Fruit fly (Drosophila melanogaster) whole organism, embryonic: ENCODE measurements around the gene Sec24CD.

Experiments
- Adf1 ChIP-seq: fragments of 200-800 bp; sonication (Bioruptor generic); IDR thresholded peaks from 2 replicates; pipeline ENCODE4 v1.3.6; 2022; ENCODE audit warnings: missing biosample characterization, missing genetic modification characterization
- C15 ChIP-seq: fragments of 200-800 bp; sonication (Bioruptor generic); IDR thresholded peaks from 3 replicates; pipeline ENCODE4 v1.3.6; 2022; ENCODE audit warnings: missing biosample characterization, missing genetic modification characterization
- CG10366 ChIP-seq: fragments of 200-800 bp; sonication (Bioruptor generic); IDR thresholded peaks from 2 replicates; pipeline ENCODE4 v1.3.6; 2022; ENCODE audit warnings: missing biosample characterization, missing genetic modification characterization
- CG10543 ChIP-seq: fragments of 200-800 bp; sonication (Bioruptor generic); optimal IDR thresholded peaks from 3 replicates; lab custom pipeline; 2017; ENCODE audit warnings: missing biosample characterization, mild to moderate bottlenecking, missing genetic modification characterization, moderate library complexity
- CG11398 ChIP-seq: fragments of 200-800 bp; sonication (Bioruptor generic); optimal IDR thresholded peaks from 2 replicates; lab custom pipeline; 2016; ENCODE audit warnings: missing biosample characterization, missing genetic modification characterization
- CG12071 ChIP-seq: fragments of 200-800 bp; sonication (Bioruptor generic); optimal IDR thresholded peaks from 3 replicates; lab custom pipeline; 2018; ENCODE audit warnings: missing biosample characterization, mild to moderate bottlenecking, missing genetic modification characterization
- CG12236 ChIP-seq: fragments of 200-800 bp; sonication (Bioruptor generic); optimal IDR thresholded peaks from 2 replicates; lab custom pipeline; 2016; ENCODE audit warnings: missing biosample characterization, missing genetic modification characterization
- CG12299 ChIP-seq: fragments of 200-800 bp; sonication (Bioruptor generic); optimal IDR thresholded peaks from 2 replicates; lab custom pipeline; 2018; ENCODE audit warnings: missing biosample characterization, mild to moderate bottlenecking, missing genetic modification characterization
- CG12744 ChIP-seq: fragments of 200-800 bp; sonication (Bioruptor generic); optimal IDR thresholded peaks from 2 replicates; lab custom pipeline; 2016; ENCODE audit warnings: missing biosample characterization, missing genetic modification characterization
- CG13287 ChIP-seq: fragments of 200-800 bp; sonication (Bioruptor generic); IDR thresholded peaks from 2 replicates; pipeline ENCODE4 v1.3.6; 2022; ENCODE audit warnings: missing biosample characterization, missing genetic modification characterization; ENCODE audit not compliant: partially characterized antibody
- CG15073 ChIP-seq: fragments of 200-800 bp; sonication (Bioruptor generic); optimal IDR thresholded peaks from 2 replicates; lab custom pipeline; 2016; ENCODE audit warnings: missing biosample characterization, missing genetic modification characterization
- CG1529 ChIP-seq: fragments of 200-800 bp; sonication (Bioruptor generic); optimal IDR thresholded peaks from 3 replicates; lab custom pipeline; 2018; ENCODE audit warnings: missing biosample characterization, missing genetic modification characterization
- CG17829 ChIP-seq: fragments of 200-800 bp; optimal IDR thresholded peaks from 2 replicates; lab custom pipeline; 2019; ENCODE audit warnings: missing biosample characterization, mild to moderate bottlenecking, missing genetic modification characterization, moderate library complexity
- CG18476 ChIP-seq: fragments of 200-800 bp; sonication (Bioruptor generic); optimal IDR thresholded peaks from 2 replicates; lab custom pipeline; 2016; ENCODE audit warnings: missing biosample characterization, mild to moderate bottlenecking, missing genetic modification characterization
- CG30403 ChIP-seq: fragments of 200-800 bp; sonication (Bioruptor generic); optimal IDR thresholded peaks from 3 replicates; lab custom pipeline; 2016; ENCODE audit warnings: missing biosample characterization, missing genetic modification characterization
- CG3281 ChIP-seq: fragments of 200-800 bp; sonication (Bioruptor generic); optimal IDR thresholded peaks from 3 replicates; lab custom pipeline; 2017; ENCODE audit warnings: missing biosample characterization, mild to moderate bottlenecking, missing genetic modification characterization
- CG4854 ChIP-seq: fragments of 200-800 bp; sonication (Bioruptor generic); optimal IDR thresholded peaks from 2 replicates; lab custom pipeline; 2016; ENCODE audit warnings: missing biosample characterization, missing genetic modification characterization, inconsistent platforms
- CG7786 ChIP-seq: fragments of 200-800 bp; sonication (Bioruptor generic); optimal IDR thresholded peaks from 2 replicates; lab custom pipeline; 2016; ENCODE audit warnings: missing biosample characterization, missing genetic modification characterization
- CG8924 ChIP-seq: fragments of 200-800 bp; optimal IDR thresholded peaks from 3 replicates; lab custom pipeline; 2019; ENCODE audit warnings: missing biosample characterization, mild to moderate bottlenecking, missing genetic modification characterization, moderate library complexity
- Dp ChIP-seq: fragments of 200-800 bp; sonication (Bioruptor generic); optimal IDR thresholded peaks from 2 replicates; lab custom pipeline; 2018; ENCODE audit warnings: missing biosample characterization, mild to moderate bottlenecking, missing genetic modification characterization, moderate library complexity
- H2.0 ChIP-seq: fragments of 200-800 bp; sonication (Bioruptor generic); IDR thresholded peaks from 2 replicates; pipeline ENCODE4 v1.3.6; 2022; ENCODE audit warnings: missing biosample characterization, missing genetic modification characterization
- HLH54F ChIP-seq: fragments of 200-800 bp; sonication (Bioruptor generic); optimal IDR thresholded peaks from 3 replicates; lab custom pipeline; 2016; ENCODE audit warnings: missing biosample characterization, missing genetic modification characterization
- Meics ChIP-seq: fragments of 200-800 bp; sonication (Bioruptor generic); optimal IDR thresholded peaks from 2 replicates; lab custom pipeline; 2017; ENCODE audit warnings: missing biosample characterization, mild to moderate bottlenecking, missing genetic modification characterization
- Myb ChIP-seq: fragments of 200-800 bp; sonication (Bioruptor generic); optimal IDR thresholded peaks from 2 replicates; lab custom pipeline; 2016; ENCODE audit warnings: missing biosample characterization, missing genetic modification characterization
- NK7.1 ChIP-seq: fragments of 200-800 bp; sonication (Bioruptor generic); optimal IDR thresholded peaks from 3 replicates; lab custom pipeline; 2016; ENCODE audit warnings: missing biosample characterization, missing genetic modification characterization
- Oaz ChIP-seq: fragments of 200-800 bp; sonication (Bioruptor generic); IDR thresholded peaks from 2 replicates; pipeline ENCODE4 v1.3.6; 2022; ENCODE audit warnings: missing biosample characterization, missing genetic modification characterization
- Sin3A ChIP-seq: fragments of >200 bp; optimal IDR thresholded peaks from 2 replicates; lab custom pipeline; 2018
- Sry-δ ChIP-seq: fragments of 200-800 bp; sonication (Bioruptor generic); optimal IDR thresholded peaks from 2 replicates; lab custom pipeline; 2016; ENCODE audit warnings: missing biosample characterization, missing genetic modification characterization
- Tbp ChIP-seq: fragments of >200 bp; optimal IDR thresholded peaks from 2 replicates; lab custom pipeline; 2018; ENCODE audit warnings: missing biosample characterization, missing genetic modification characterization
- Xbp1 ChIP-seq: fragments of 200-800 bp; sonication (Bioruptor generic); optimal IDR thresholded peaks from 3 replicates; lab custom pipeline; 2016; ENCODE audit warnings: missing biosample characterization, mild to moderate bottlenecking, missing genetic modification characterization
- YL-1 ChIP-seq: fragments of 200-800 bp; sonication (Bioruptor generic); optimal IDR thresholded peaks from 3 replicates; lab custom pipeline; 2017; ENCODE audit warnings: missing biosample characterization, mild to moderate bottlenecking, missing genetic modification characterization
- ash1 ChIP-seq: fragments of 200-800 bp; sonication (Bioruptor generic); optimal IDR thresholded peaks from 2 replicates; lab custom pipeline; 2018; ENCODE audit warnings: missing biosample characterization, mild to moderate bottlenecking, missing genetic modification characterization
- az2 ChIP-seq: fragments of 200-800 bp; sonication (Bioruptor generic); optimal IDR thresholded peaks from 3 replicates; lab custom pipeline; 2016; ENCODE audit warnings: missing biosample characterization, missing genetic modification characterization
- bsh ChIP-seq, 2 experiments: fragments of 200-800 bp; sonication (Bioruptor generic); optimal IDR thresholded peaks; 2 replicates each; lab custom pipeline; 2017 to 2018; ENCODE audit warnings: mild to moderate bottlenecking in 2 of 2, missing biosample characterization in 2 of 2, missing genetic modification characterization in 2 of 2, moderate library complexity in 1 of 2
- cwo ChIP-seq: fragments of 200-800 bp; sonication (Bioruptor generic); optimal IDR thresholded peaks from 3 replicates; lab custom pipeline; 2017; ENCODE audit warnings: missing biosample characterization, missing genetic modification characterization, mild to moderate bottlenecking, moderate library complexity, missing genetic modification reagents
- danr ChIP-seq: fragments of 200-800 bp; sonication (Bioruptor generic); IDR thresholded peaks from 2 replicates; pipeline ENCODE4 v1.3.6; 2022; ENCODE audit warnings: missing biosample characterization, missing genetic modification characterization
- dpn ChIP-seq, 2 experiments: fragments of 200-800 bp; sonication (Bioruptor generic); optimal IDR thresholded peaks; 3 replicates each; lab custom pipeline; 2016; ENCODE audit warnings: missing biosample characterization in 2 of 2, missing genetic modification characterization in 2 of 2
- eve ChIP-seq, 2 experiments: fragments of >200 bp; optimal IDR thresholded peaks; 2 replicates each; lab custom pipeline; 2017; ENCODE audit warnings: missing biosample characterization in 2 of 2, missing genetic modification characterization in 2 of 2
- gfzf ChIP-seq: fragments of 200-800 bp; sonication (Bioruptor generic); optimal IDR thresholded peaks from 2 replicates; lab custom pipeline; 2016; ENCODE audit warnings: missing biosample characterization, mild to moderate bottlenecking, missing genetic modification characterization, moderate library complexity
- insv ChIP-seq, 2 experiments: fragments of 200-800 bp; sonication (Bioruptor generic); optimal IDR thresholded peaks; 3 replicates each; lab custom pipeline; 2016 to 2018; ENCODE audit warnings: missing biosample characterization in 2 of 2, missing genetic modification characterization in 2 of 2
- oc ChIP-seq: fragments of 200-800 bp; sonication (Bioruptor generic); optimal IDR thresholded peaks from 2 replicates; lab custom pipeline; 2018; ENCODE audit warnings: missing biosample characterization, mild to moderate bottlenecking, missing genetic modification characterization, moderate library complexity
- pfk ChIP-seq: fragments of 200-800 bp; sonication (Bioruptor generic); optimal IDR thresholded peaks from 2 replicates; lab custom pipeline; 2018; ENCODE audit warnings: missing biosample characterization, mild to moderate bottlenecking, missing genetic modification characterization, moderate library complexity
- pzg ChIP-seq: fragments of 200-800 bp; sonication (Bioruptor generic); optimal IDR thresholded peaks from 3 replicates; lab custom pipeline; 2018; ENCODE audit warnings: missing biosample characterization, mild to moderate bottlenecking, missing genetic modification characterization, moderate library complexity
- salm ChIP-seq: fragments of 200-800 bp; sonication (Bioruptor generic); optimal IDR thresholded peaks from 2 replicates; lab custom pipeline; 2018; ENCODE audit warnings: missing biosample characterization, mild to moderate bottlenecking, missing genetic modification characterization
- scrt ChIP-seq: fragments of 200-800 bp; sonication (Bioruptor generic); optimal IDR thresholded peaks from 2 replicates; lab custom pipeline; 2018; ENCODE audit warnings: missing biosample characterization, mild to moderate bottlenecking, missing genetic modification characterization, moderate library complexity
- sd ChIP-seq: fragments of 200-800 bp; sonication (Bioruptor generic); optimal IDR thresholded peaks from 3 replicates; lab custom pipeline; 2018; ENCODE audit warnings: missing biosample characterization, mild to moderate bottlenecking, missing genetic modification characterization, moderate library complexity
- sens ChIP-seq: fragments of 200-800 bp; sonication (Bioruptor generic); peaks from one replicate; lab custom pipeline; 2016; ENCODE audit warnings: missing biosample characterization, missing genetic modification characterization
- sens-2 ChIP-seq: fragments of 200-800 bp; sonication (Bioruptor generic); IDR thresholded peaks from 2 replicates; pipeline ENCODE4 v1.3.6; 2022; ENCODE audit warnings: missing biosample characterization, missing genetic modification characterization
- stc ChIP-seq: fragments of 200-800 bp; sonication (Bioruptor generic); IDR thresholded peaks from 2 replicates; pipeline ENCODE4 v1.3.6; 2022; ENCODE audit warnings: missing biosample characterization, missing genetic modification characterization
- tup ChIP-seq: fragments of 200-800 bp; sonication (Bioruptor generic); optimal IDR thresholded peaks from 2 replicates; lab custom pipeline; 2016; ENCODE audit warnings: missing biosample characterization, mild to moderate bottlenecking, missing genetic modification characterization, moderate library complexity

Sec24CD gene

DNA sequence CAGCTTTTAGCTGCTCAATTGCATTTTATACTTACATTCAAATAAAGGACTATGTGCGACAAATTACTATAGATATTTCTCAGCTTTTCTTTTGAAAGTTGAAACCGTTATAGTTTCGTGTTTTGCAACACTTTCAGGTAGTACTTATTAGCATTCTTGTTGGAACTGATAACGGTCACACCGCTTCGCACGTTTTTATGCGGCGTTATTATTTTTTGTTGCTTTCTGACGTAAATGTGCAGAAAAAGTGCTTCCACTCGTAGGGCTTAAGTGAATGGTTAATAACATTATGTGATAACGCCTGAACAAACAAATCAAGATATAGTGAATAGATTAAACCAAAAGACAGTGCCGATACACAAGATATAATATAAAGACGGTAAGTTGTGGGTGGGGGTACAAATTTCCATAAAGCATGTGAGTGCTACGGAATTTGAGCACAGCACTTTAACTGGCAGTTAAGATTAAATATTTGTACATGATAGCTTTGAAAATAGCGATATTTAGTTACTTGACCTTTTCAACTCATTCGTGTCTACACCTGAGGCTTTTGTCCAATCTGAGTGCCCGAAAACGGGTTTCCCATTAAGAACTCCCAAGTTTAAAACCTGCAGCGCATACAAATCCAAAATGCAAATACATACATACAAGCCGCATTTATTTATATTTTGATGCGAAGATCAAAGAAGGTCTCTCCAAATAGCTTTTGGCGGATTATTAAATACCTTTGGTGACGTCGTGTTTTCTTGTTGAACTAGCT lies 15.9 kb downstream of the Sec24CD start, which contains the start of gene papi (continued):
- TF ChIP-seq CG15073 (GFP tag; lab: Kevin White, UChicago) (no peak), az2 (GFP tag; lab: Kevin White, UChicago) (no peak), CG17829 (tag; lab: Kevin White, UChicago) (peak; percentile 13), Tbp (GFP tag; lab: Kevin White, UChicago) (no peak), insv (GFP tag; optimal IDR thresholded peaks at IDR 0.05; lab: Kevin White, UChicago) (peak in 1 of 2 experiments; percentile 92), Dp (GFP tag; lab: Kevin White, UChicago) (peak; percentile 27), CG1529 (GFP tag; lab: Kevin White, UChicago) (no peak), ash1 (GFP tag; lab: Kevin White, UChicago) (no peak), CG18476 (no peak), salm (tag; lab: Kevin White, UChicago) (peak; percentile 6), CG12744 (no peak), eve (GFP tag; optimal IDR thresholded peaks at IDR 0.05; lab: Kevin White, UChicago) (no peak), Oaz (GFP tag; lab: Robert Waterston, UW) (no peak), CG13287 (GFP tag; lab: Robert Waterston, UW) (0 out of 2 replicates have a peak, but pooled peaks have one; percentile 15), CG30403 (no peak), CG11398 (GFP tag; lab: Kevin White, UChicago) (no peak), sens (GFP tag; lab: Kevin White, UChicago) (no peak), CG4854 (no peak), CG12236 (GFP tag; lab: Kevin White, UChicago) (no peak), CG8924 (tag; lab: Kevin White, UChicago) (peak; percentile 48), sens-2 (GFP tag; lab: Robert Waterston, UW) (no peak), Meics (GFP tag; lab: Kevin White, UChicago) (no peak), Adf1 (GFP tag; lab: Robert Waterston, UW) (no peak), CG12071 (GFP tag; lab: Kevin White, UChicago) (no peak), H2.0 (GFP tag; lab: Robert Waterston, UW) (no peak), pzg (peak; percentile 67), Myb (GFP tag; lab: Kevin White, UChicago) (peak; percentile 98), dpn (GFP tag; optimal IDR thresholded peaks at IDR 0.05; lab: Kevin White, UChicago) (no peak), HLH54F (GFP tag; lab: Kevin White, UChicago) (no peak), CG7786 (GFP tag; lab: Kevin White, UChicago) (no peak), Xbp1 (GFP tag; lab: Kevin White, UChicago) (peak; percentile 9), NK7.1 (GFP tag; lab: Kevin White, UChicago) (no peak), cwo (GFP tag; lab: Kevin White, UChicago) (peak; percentile 66), tup (no peak), CG10366 (GFP tag; lab: Robert Waterston, UW) (no peak), scrt (GFP tag; lab: Kevin White, UChicago) (peak; percentile 19), Sry-δ (peak; percentile 26), bsh (GFP tag; optimal IDR thresholded peaks at IDR 0.05; lab: Kevin White, UChicago) (no peak), oc (tag; lab: Kevin White, UChicago) (no peak), gfzf (GFP tag; lab: Kevin White, UChicago) (peak; percentile 82), CG12299 (tag; lab: Kevin White, UChicago) (no peak), CG10543 (GFP tag; lab: Kevin White, UChicago) (peak; percentile 38), C15 (GFP tag; lab: Robert Waterston, UW) (no peak), pfk (GFP tag; lab: Kevin White, UChicago) (no peak), CG3281 (GFP tag; lab: Kevin White, UChicago) (no peak), danr (GFP tag; lab: Robert Waterston, UW) (no peak), stc (no peak), YL-1 (peak; percentile 71), sd (tag; lab: Kevin White, UChicago) (peak; percentile 75), Sin3A (peak; percentile 22)
